Fruit fly (Drosophila melanogaster) whole organism, embryonic: ENCODE data around the gene mio.

Source experiments
- Bteb2 ChIP-seq: fragments of 200-800 bp; sonication (Bioruptor generic); optimal IDR thresholded peaks from 2 replicates; lab custom pipeline; 2016; ENCODE audit warnings: missing biosample characterization, missing genetic modification characterization
- CG10462 ChIP-seq: fragments of 200-800 bp; sonication (Bioruptor generic); optimal IDR thresholded peaks from 2 replicates; lab custom pipeline; 2016; ENCODE audit warnings: missing biosample characterization, missing genetic modification characterization
- CG10543 ChIP-seq: fragments of 200-800 bp; sonication (Bioruptor generic); optimal IDR thresholded peaks from 3 replicates; lab custom pipeline; 2017; ENCODE audit warnings: missing biosample characterization, mild to moderate bottlenecking, missing genetic modification characterization, moderate library complexity
- CG11504 ChIP-seq: fragments of 200-800 bp; sonication (Bioruptor generic); optimal IDR thresholded peaks from 3 replicates; lab custom pipeline; 2019; ENCODE audit warnings: missing biosample characterization, mild to moderate bottlenecking, missing genetic modification characterization, moderate library complexity
- CG1233 ChIP-seq: fragments of 200-800 bp; sonication (Bioruptor generic); optimal IDR thresholded peaks from 4 replicates; lab custom pipeline; 2018; ENCODE audit warnings: missing biosample characterization, mild to moderate bottlenecking, missing genetic modification characterization
- CG14050 ChIP-seq: fragments of 200-800 bp; sonication (Bioruptor generic); IDR thresholded peaks from 3 replicates; pipeline ENCODE4 v1.3.6; 2022; ENCODE audit warnings: missing biosample characterization, missing genetic modification characterization
- CG15696 ChIP-seq: fragments of 200-800 bp; sonication (Bioruptor generic); optimal IDR thresholded peaks from 2 replicates; lab custom pipeline; 2019; ENCODE audit warnings: missing biosample characterization, mild to moderate bottlenecking, missing genetic modification characterization, moderate library complexity
- CG16815 ChIP-seq: fragments of 200-800 bp; sonication (Bioruptor generic); optimal IDR thresholded peaks from 3 replicates; lab custom pipeline; 2017; ENCODE audit warnings: missing biosample characterization, mild to moderate bottlenecking, missing genetic modification characterization
- CG18619 ChIP-seq: fragments of 200-800 bp; sonication (Bioruptor generic); optimal IDR thresholded peaks from 3 replicates; lab custom pipeline; 2017; ENCODE audit warnings: missing biosample characterization, mild to moderate bottlenecking, missing genetic modification characterization
- CG3838 ChIP-seq: fragments of 200-800 bp; sonication (Bioruptor generic); optimal IDR thresholded peaks from 3 replicates; lab custom pipeline; 2016; ENCODE audit warnings: missing biosample characterization, missing genetic modification characterization
- CG4360 ChIP-seq: fragments of 200-800 bp; sonication (Bioruptor generic); IDR thresholded peaks from 2 replicates; pipeline ENCODE4 v1.3.6; 2022; ENCODE audit warnings: missing biosample characterization, missing genetic modification characterization
- CG5245 ChIP-seq: fragments of 200-800 bp; sonication (Bioruptor generic); optimal IDR thresholded peaks from 3 replicates; lab custom pipeline; 2016; ENCODE audit warnings: missing biosample characterization, missing genetic modification characterization
- CG6689 ChIP-seq: fragments of 200-800 bp; sonication (Bioruptor generic); IDR thresholded peaks from 2 replicates; pipeline ENCODE4 v1.3.6; 2022; ENCODE audit warnings: missing biosample characterization, missing genetic modification characterization
- CG7839 ChIP-seq: fragments of 200-800 bp; sonication (Bioruptor generic); optimal IDR thresholded peaks from 3 replicates; lab custom pipeline; 2018; ENCODE audit warnings: missing biosample characterization, mild to moderate bottlenecking, missing genetic modification characterization, moderate library complexity
- CG7928 ChIP-seq: fragments of 200-800 bp; sonication (Bioruptor generic); optimal IDR thresholded peaks from 2 replicates; lab custom pipeline; 2017; ENCODE audit warnings: missing biosample characterization, mild to moderate bottlenecking, missing genetic modification characterization
- CG9932 ChIP-seq: fragments of 200-800 bp; sonication (Bioruptor generic); IDR thresholded peaks from 2 replicates; pipeline ENCODE4 v1.3.6; 2022; ENCODE audit warnings: missing biosample characterization, missing genetic modification characterization
- CoRest ChIP-seq: fragments of 200-800 bp; sonication (Bioruptor generic); optimal IDR thresholded peaks from 3 replicates; lab custom pipeline; 2018; ENCODE audit warnings: missing biosample characterization, mild to moderate bottlenecking, missing genetic modification characterization, moderate library complexity
- D19A ChIP-seq: fragments of 200-800 bp; optimal IDR thresholded peaks from 3 replicates; lab custom pipeline; 2019; ENCODE audit warnings: missing biosample characterization, mild to moderate bottlenecking, missing genetic modification characterization, moderate library complexity
- D19B ChIP-seq: fragments of 200-800 bp; sonication (Bioruptor generic); optimal IDR thresholded peaks from 2 replicates; lab custom pipeline; 2017; ENCODE audit warnings: missing biosample characterization, mild to moderate bottlenecking, missing genetic modification characterization
- Dek ChIP-seq: fragments of 200-800 bp; sonication (Bioruptor generic); optimal IDR thresholded peaks from 3 replicates; lab custom pipeline; 2019; ENCODE audit warnings: missing biosample characterization, mild to moderate bottlenecking, missing genetic modification characterization, moderate library complexity
- Dip2 ChIP-seq: fragments of 200-800 bp; sonication (Bioruptor generic); IDR thresholded peaks from 2 replicates; pipeline ENCODE4 v1.3.6; 2022; ENCODE audit warnings: missing biosample characterization, missing genetic modification characterization
- Dip3 ChIP-seq: fragments of 200-800 bp; sonication (Bioruptor generic); optimal IDR thresholded peaks from 3 replicates; lab custom pipeline; 2016; ENCODE audit warnings: missing biosample characterization, missing genetic modification characterization
- E2f2 ChIP-seq: fragments of 200-800 bp; sonication (Bioruptor generic); IDR thresholded peaks from 2 replicates; pipeline ENCODE4 v1.3.6; 2022; ENCODE audit warnings: missing biosample characterization, missing genetic modification characterization
- GATAe ChIP-seq: fragments of 200-800 bp; sonication (Bioruptor generic); conservative IDR thresholded peaks from 2 replicates; pipeline ENCODE4 v1.3.6; 2022; ENCODE audit warnings: missing biosample characterization, missing genetic modification characterization
- Lhr ChIP-seq: fragments of 200-800 bp; sonication (Bioruptor generic); optimal IDR thresholded peaks from 3 replicates; lab custom pipeline; 2017; ENCODE audit warnings: mild to moderate bottlenecking, missing biosample characterization, missing genetic modification reagents, missing genetic modification characterization
- MBD-R2 ChIP-seq: fragments of 200-800 bp; sonication (Bioruptor generic); IDR thresholded peaks from 2 replicates; pipeline ENCODE4 v1.3.6; 2022; ENCODE audit warnings: missing biosample characterization, missing genetic modification characterization
- Mad ChIP-seq: fragments of 200-800 bp; sonication (Bioruptor generic); optimal IDR thresholded peaks from 2 replicates; lab custom pipeline; 2016; ENCODE audit warnings: missing biosample characterization, missing genetic modification characterization
- Nf-YA ChIP-seq: fragments of 200-800 bp; sonication (Bioruptor generic); IDR thresholded peaks from 2 replicates; pipeline ENCODE4 v1.3.6; 2022; ENCODE audit warnings: missing biosample characterization, missing genetic modification characterization
- Pdp1 ChIP-seq, 2 experiments: fragments of 200-800 bp; sonication (Bioruptor generic); optimal IDR thresholded peaks; 3 replicates each; lab custom pipeline; 2016; ENCODE audit warnings: missing biosample characterization in 2 of 2, missing genetic modification characterization in 2 of 2, mild to moderate bottlenecking in 1 of 2, moderate library complexity in 1 of 2
- Rfx ChIP-seq: fragments of 200-800 bp; sonication (Bioruptor generic); IDR thresholded peaks from 2 replicates; pipeline ENCODE4 v1.3.6; 2022; ENCODE audit warnings: missing biosample characterization, missing genetic modification characterization
- Sin3A ChIP-seq: fragments of >200 bp; optimal IDR thresholded peaks from 2 replicates; lab custom pipeline; 2018
- Sry-δ ChIP-seq: fragments of 200-800 bp; sonication (Bioruptor generic); optimal IDR thresholded peaks from 2 replicates; lab custom pipeline; 2016; ENCODE audit warnings: missing biosample characterization, missing genetic modification characterization
- Ssrp ChIP-seq: fragments of 200-800 bp; sonication (Bioruptor generic); optimal IDR thresholded peaks from 2 replicates; lab custom pipeline; 2018; ENCODE audit warnings: missing biosample characterization, mild to moderate bottlenecking, missing genetic modification characterization, moderate library complexity
- TFAM ChIP-seq: fragments of 200-800 bp; sonication (Bioruptor generic); optimal IDR thresholded peaks from 2 replicates; lab custom pipeline; 2017; ENCODE audit warnings: missing biosample characterization, missing genetic modification characterization, inconsistent platforms
- YL-1 ChIP-seq: fragments of 200-800 bp; sonication (Bioruptor generic); optimal IDR thresholded peaks from 3 replicates; lab custom pipeline; 2017; ENCODE audit warnings: missing biosample characterization, mild to moderate bottlenecking, missing genetic modification characterization
- ap ChIP-seq: fragments of 200-800 bp; sonication (Bioruptor generic); IDR thresholded peaks from 2 replicates; pipeline ENCODE4 v1.3.6; 2022; ENCODE audit warnings: missing biosample characterization, missing genetic modification characterization
- ash1 ChIP-seq: fragments of 200-800 bp; sonication (Bioruptor generic); optimal IDR thresholded peaks from 2 replicates; lab custom pipeline; 2018; ENCODE audit warnings: missing biosample characterization, mild to moderate bottlenecking, missing genetic modification characterization
- bcd ChIP-seq: fragments of 200-800 bp; sonication (Bioruptor generic); optimal IDR thresholded peaks from 2 replicates; lab custom pipeline; 2017; ENCODE audit warnings: missing biosample characterization, mild to moderate bottlenecking, missing genetic modification characterization
- crp ChIP-seq, 2 experiments: fragments of 200-800 bp; sonication (Bioruptor generic); optimal IDR thresholded peaks; 2 replicates in 1 of 2; 3 replicates in 1 of 2; lab custom pipeline; 2017; ENCODE audit warnings: missing biosample characterization in 2 of 2, missing genetic modification characterization in 2 of 2, mild to moderate bottlenecking in 1 of 2, moderate library complexity in 1 of 2
- gsb ChIP-seq: fragments of 200-800 bp; sonication (Bioruptor generic); IDR thresholded peaks from 2 replicates; pipeline ENCODE4 v1.3.6; 2022; ENCODE audit warnings: missing biosample characterization, missing genetic modification characterization
- ken ChIP-seq: fragments of 200-800 bp; sonication (Bioruptor generic); IDR thresholded peaks from 3 replicates; pipeline ENCODE4 v1.3.6; 2022; ENCODE audit warnings: missing biosample characterization, missing genetic modification characterization
- lov ChIP-seq, 2 experiments: fragments of 200-800 bp in 1 of 2; fragments of >200 bp in 1 of 2; sonication (Bioruptor generic) in 1 of 2; IDR thresholded peaks in 1 of 2; optimal IDR thresholded peaks in 1 of 2; 2 replicates in 1 of 2; 3 replicates in 1 of 2; pipeline versions ENCODE4 v1.3.6 to Lab custom; 2017 to 2022; ENCODE audit warnings: missing biosample characterization in 1 of 2, missing genetic modification characterization in 1 of 2
- mld ChIP-seq: fragments of 200-800 bp; sonication (Bioruptor generic); IDR thresholded peaks from 3 replicates; pipeline ENCODE4 v1.3.6; 2022; ENCODE audit warnings: missing biosample characterization, missing genetic modification characterization; ENCODE audit not compliant: partially characterized antibody
- nerfin-1 ChIP-seq: fragments of 200-800 bp; sonication (Bioruptor generic); optimal IDR thresholded peaks from 3 replicates; lab custom pipeline; 2019; ENCODE audit warnings: missing biosample characterization, mild to moderate bottlenecking, missing genetic modification characterization, moderate library complexity
- odd ChIP-seq: fragments of 200-800 bp; sonication (Bioruptor generic); optimal IDR thresholded peaks from 2 replicates; lab custom pipeline; 2017; ENCODE audit warnings: missing biosample characterization, mild to moderate bottlenecking, missing genetic modification characterization
- repo ChIP-seq: fragments of 200-800 bp; sonication (Bioruptor generic); optimal IDR thresholded peaks from 2 replicates; lab custom pipeline; 2016; ENCODE audit warnings: missing biosample characterization, missing genetic modification characterization
- seq ChIP-seq: fragments of 200-800 bp; sonication (Bioruptor generic); IDR thresholded peaks from 2 replicates; pipeline ENCODE4 v1.3.6; 2022; ENCODE audit warnings: missing biosample characterization, missing genetic modification characterization
- slou ChIP-seq: fragments of 200-800 bp; sonication (Bioruptor generic); optimal IDR thresholded peaks from 3 replicates; lab custom pipeline; 2016; ENCODE audit warnings: missing biosample characterization, missing genetic modification characterization
- tll ChIP-seq, 2 experiments: fragments of 200-800 bp in 1 of 2; fragments of >200 bp in 1 of 2; sonication (Bioruptor generic) in 1 of 2; optimal IDR thresholded peaks; 2 replicates each; lab custom pipeline; 2017 to 2019; ENCODE audit warnings: missing biosample characterization in 2 of 2, missing genetic modification characterization in 2 of 2, mild to moderate bottlenecking in 1 of 2, moderate library complexity in 1 of 2
- ttk ChIP-seq: fragments of 200-800 bp; sonication (Bioruptor generic); IDR thresholded peaks from 2 replicates; pipeline ENCODE4 v2.1.2; 2022; ENCODE audit warnings: missing biosample characterization, missing genetic modification characterization
- unpg ChIP-seq: fragments of 200-800 bp; sonication (Bioruptor generic); optimal IDR thresholded peaks from 3 replicates; lab custom pipeline; 2018; ENCODE audit warnings: missing biosample characterization, mild to moderate bottlenecking, missing genetic modification characterization, moderate library complexity

mio gene

DNA sequence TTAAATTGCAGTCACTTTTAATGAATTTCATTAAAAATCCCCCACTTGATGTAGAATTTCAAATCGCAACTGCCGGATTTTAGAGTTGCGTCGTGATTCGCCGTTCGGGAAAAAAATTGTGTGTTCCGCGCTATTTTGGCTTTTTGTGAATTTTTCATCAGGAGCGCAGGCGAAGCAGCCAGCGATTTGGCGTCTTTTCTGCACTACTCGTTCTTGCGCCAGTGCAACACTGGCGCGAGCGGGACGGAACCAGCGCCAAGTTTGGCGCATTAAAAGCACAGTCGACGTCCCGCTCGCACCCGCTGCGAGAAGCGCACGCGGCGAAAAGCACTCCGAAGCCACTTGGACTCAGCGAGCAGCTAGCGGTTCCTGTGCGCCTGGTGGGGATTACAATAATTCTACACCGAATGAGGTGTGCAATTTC is 23.7 kb upstream of the mio start:
- peak; percentile 30 for TF ChIP-seq Mad (GFP tag; lab: Kevin White, UChicago)
- TF ChIP-seq Nf-YA (GFP tag; lab: Robert Waterston, UW) = no peak
- TF ChIP-seq CG4360 (GFP tag; lab: Robert Waterston, UW) = no peak
- TF ChIP-seq mld (GFP tag; lab: Robert Waterston, UW) = no peak
- TF ChIP-seq CG10543 (GFP tag; lab: Kevin White, UChicago) = peak; percentile 96
- no peak for TF ChIP-seq Dip3 (GFP tag; lab: Kevin White, UChicago)
- no peak for TF ChIP-seq D19B (GFP tag; lab: Kevin White, UChicago)
- no peak for TF ChIP-seq ash1 (GFP tag; lab: Kevin White, UChicago)
- peak; percentile 37 for TF ChIP-seq CG7928 (GFP tag; lab: Kevin White, UChicago)
- no peak for TF ChIP-seq CG10462 (GFP tag; lab: Kevin White, UChicago)
- peak in 1 of 2 experiments; percentile 73 for TF ChIP-seq Pdp1 (GFP tag; optimal IDR thresholded peaks at IDR 0.05; lab: Kevin White, UChicago)
- no peak for TF ChIP-seq E2f2 (GFP tag; lab: Robert Waterston, UW)
- TF ChIP-seq CG1233 (GFP tag; lab: Kevin White, UChicago) = peak; percentile 28
- TF ChIP-seq Rfx (GFP tag; lab: Robert Waterston, UW) = no peak
- TF ChIP-seq gsb = no peak
- TF ChIP-seq CG9932 (GFP tag; lab: Robert Waterston, UW) = no peak
- no peak for TF ChIP-seq CG3838 (GFP tag; lab: Kevin White, UChicago)
- peak; percentile 23 for TF ChIP-seq CG7839 (tag; lab: Kevin White, UChicago)
- TF ChIP-seq bcd = peak; percentile 40
- TF ChIP-seq CoRest = peak; percentile 52
- peak; percentile 100 for TF ChIP-seq Lhr (GFP tag; lab: Kevin White, UChicago)
- TF ChIP-seq ken (GFP tag; lab: Robert Waterston, UW) = no peak
- peak; percentile 63 for TF ChIP-seq YL-1
- peak; percentile 33 for TF ChIP-seq nerfin-1 (tag; lab: Kevin White, UChicago)
- TF ChIP-seq lov (optimal IDR thresholded peaks at IDR 0.05; lab: Kevin White, UChicago) = no peak
- no peak for TF ChIP-seq lov (GFP tag; IDR thresholded peaks at IDR 0.05; lab: Robert Waterston, UW)
- TF ChIP-seq unpg = peak; percentile 25
- TF ChIP-seq Dip2 = no peak
- TF ChIP-seq Ssrp (tag; lab: Kevin White, UChicago) = no peak
- TF ChIP-seq Bteb2 (GFP tag; lab: Kevin White, UChicago) = no peak
- no peak for TF ChIP-seq TFAM (GFP tag; lab: Kevin White, UChicago)
- no peak for TF ChIP-seq crp (GFP tag; optimal IDR thresholded peaks at IDR 0.05; lab: Kevin White, UChicago)
- TF ChIP-seq CG6689 (GFP tag; lab: Robert Waterston, UW) = no peak
- no peak for TF ChIP-seq MBD-R2 (GFP tag; lab: Robert Waterston, UW)
- peak; percentile 2 for TF ChIP-seq odd (GFP tag; lab: Kevin White, UChicago)
- TF ChIP-seq CG5245 (GFP tag; lab: Kevin White, UChicago) = no peak
- no peak for TF ChIP-seq slou (GFP tag; lab: Kevin White, UChicago)
- TF ChIP-seq CG14050 (GFP tag; lab: Robert Waterston, UW) = no peak
- peak; percentile 3 for TF ChIP-seq Sin3A (lab: Kevin White, UChicago)
- TF ChIP-seq CG16815 = no peak
- peak; percentile 57 for TF ChIP-seq Sry-δ
- TF ChIP-seq tll (GFP tag; optimal IDR thresholded peaks at IDR 0.05; lab: Kevin White, UChicago) = no peak
- TF ChIP-seq ap (GFP tag; lab: Robert Waterston, UW) = no peak
- TF ChIP-seq D19A (tag; lab: Kevin White, UChicago) = peak; percentile 40
- TF ChIP-seq Dek (tag; lab: Kevin White, UChicago) = no peak
- TF ChIP-seq ttk = no peak
- TF ChIP-seq CG18619 (GFP tag; lab: Kevin White, UChicago) = peak; percentile 9
- no peak for TF ChIP-seq GATAe (GFP tag; lab: Robert Waterston, UW)
- peak; percentile 35 for TF ChIP-seq CG11504 (tag; lab: Kevin White, UChicago)
- peak; percentile 19 for TF ChIP-seq repo (GFP tag; lab: Kevin White, UChicago)
- no peak for TF ChIP-seq CG15696 (tag; lab: Kevin White, UChicago)
- TF ChIP-seq seq (GFP tag; lab: Robert Waterston, UW) = no peak
